Fruit fly (Drosophila melanogaster): ENCODE measurements around the gene fzr.

Gene fzr

dm6 chrX:4707237-4708066, 28.1 kb upstream of the fzr start, which contains the start of gene Proc-R (continued):
- TF ChIP-seq scrt (GFP tag; optimal IDR thresholded peaks at IDR 0.05) (peak; percentile 84), tap (tag; optimal IDR thresholded peaks at IDR 0.05) (no peak), ssp (GFP tag; IDR thresholded peaks at IDR 0.05) (no peak), unpg (GFP tag; optimal IDR thresholded peaks at IDR 0.05) (no peak), Hr39 (optimal IDR thresholded peaks at IDR 0.05) (no peak), gem (tag; optimal IDR thresholded peaks at IDR 0.05) (no peak), sob (GFP tag; IDR thresholded peaks at IDR 0.05) (no peak), dati (GFP tag; IDR thresholded peaks at IDR 0.05) (no peak), CG15514 (GFP tag; optimal IDR thresholded peaks at IDR 0.05) (no peak), sug (tag; optimal IDR thresholded peaks at IDR 0.05) (peak; percentile 24), CG8089 (GFP tag; optimal IDR thresholded peaks at IDR 0.05) (no peak), nerfin-1 (tag; optimal IDR thresholded peaks at IDR 0.05) (no peak), pfk (GFP tag; optimal IDR thresholded peaks at IDR 0.05) (peak; percentile 62), CG14667 (GFP tag; IDR thresholded peaks at IDR 0.05) (no peak), CG8924 (tag; optimal IDR thresholded peaks at IDR 0.05) (no peak), HLHmδ (GFP tag; optimal IDR thresholded peaks at IDR 0.05) (no peak), CG13424 (tag; optimal IDR thresholded peaks at IDR 0.05) (no peak), mirr (GFP tag; optimal IDR thresholded peaks at IDR 0.05) (no peak), E2f2 (GFP tag; IDR thresholded peaks at IDR 0.05) (no peak), Med (GFP tag) (peak; percentile 38), CG17829 (tag; optimal IDR thresholded peaks at IDR 0.05) (no peak), Opbp (GFP tag; IDR thresholded peaks at IDR 0.05; ENCODE audit: partially characterized antibody) (no peak), Deaf1 (tag; optimal IDR thresholded peaks at IDR 0.05) (peak; percentile 35), Lpt (GFP tag; optimal IDR thresholded peaks at IDR 0.05) (no peak), btn (GFP tag; optimal IDR thresholded peaks at IDR 0.05) (no peak), al (GFP tag; IDR thresholded peaks at IDR 0.05) (no peak), toy (GFP tag; IDR thresholded peaks at IDR 0.05) (no peak), nerfin-2 (GFP tag; IDR thresholded peaks at IDR 0.05; ENCODE audit: partially characterized antibody) (no peak), mam (GFP tag; optimal IDR thresholded peaks at IDR 0.05) (no peak), Doc2 (GFP tag; IDR thresholded peaks at IDR 0.05) (no peak), B-H1 (GFP tag; IDR thresholded peaks at IDR 0.05) (no peak), Tbp (GFP tag; optimal IDR thresholded peaks at IDR 0.05) (no peak), CG4360 (GFP tag; IDR thresholded peaks at IDR 0.05) (no peak), CG7963 (GFP tag; IDR thresholded peaks at IDR 0.05; ENCODE audit: partially characterized antibody) (0 out of 3 replicates have a peak, but pooled peaks have one; percentile 14), kay (GFP tag; optimal IDR thresholded peaks at IDR 0.05) (no peak), CG4424 (GFP tag; optimal IDR thresholded peaks at IDR 0.05) (no peak), ap (GFP tag; IDR thresholded peaks at IDR 0.05) (no peak), Atf6 (GFP tag; IDR thresholded peaks at IDR 0.05) (no peak), hbn (GFP tag; IDR thresholded peaks at IDR 0.05; ENCODE audit: partially characterized antibody) (no peak), ems (GFP tag; optimal IDR thresholded peaks at IDR 0.05) (no peak), pzg (GFP tag; optimal IDR thresholded peaks at IDR 0.05) (peak; percentile 10), cad (GFP tag; optimal IDR thresholded peaks at IDR 0.05) (no peak), slbo (GFP tag; IDR thresholded peaks at IDR 0.05) (no peak), bsh (GFP tag; optimal IDR thresholded peaks at IDR 0.05) (no peak), sr (GFP tag; IDR thresholded peaks at IDR 0.05) (0 out of 3 replicates have a peak, but pooled peaks have one; percentile 10), CG8765 (GFP tag; IDR thresholded peaks at IDR 0.05) (no peak), amos (GFP tag; IDR thresholded peaks at IDR 0.05; ENCODE audit: partially characterized antibody) (no peak), Hmr (GFP tag; optimal IDR thresholded peaks at IDR 0.05) (no peak), CG5245 (GFP tag; optimal IDR thresholded peaks at IDR 0.05) (no peak), pho (GFP tag; optimal IDR thresholded peaks at IDR 0.05) (no peak), CG13624 (GFP tag; optimal IDR thresholded peaks at IDR 0.05) (no peak)
